Fruit fly (Drosophila melanogaster): ENCODE data around the gene CG13049.
A peak's percentile ranks its signal among the peaks of the same experiment; 100 is the strongest.

Gene CG13049

dm6 chr3L:16265000-16265399, 16.7 kb downstream of the CG13049 start, which contains the start of the genes CG13051 and CG13069:
Gene CG13051, minus strand, starts transcription at chr3L:16265100.
Gene CG13069, plus strand, starts transcription at chr3L:16265385.
- no peak for TF ChIP-seq CG8632 (GFP tag; optimal IDR thresholded peaks at IDR 0.05)

DNA sequence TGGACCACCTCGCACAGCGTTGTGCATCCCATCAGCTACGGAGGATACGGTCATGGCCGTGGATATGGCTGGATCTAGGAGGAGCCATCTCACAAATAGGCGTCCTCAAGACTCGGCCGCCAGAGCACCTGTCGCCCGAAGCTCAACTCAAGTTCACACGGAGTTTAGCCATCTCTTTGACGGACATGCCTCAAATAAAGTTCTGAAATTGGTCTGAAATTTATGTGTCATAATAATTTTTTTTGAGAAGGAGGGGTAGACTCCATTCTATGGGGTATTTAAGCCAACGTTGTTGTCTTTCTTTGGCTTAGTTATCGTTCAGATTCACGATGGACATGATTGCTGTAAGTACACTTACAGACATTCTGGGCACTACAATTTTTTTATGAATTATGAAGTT, 18.7 kb downstream of the CG13049 start, which contains the start of gene CG13070:
TSS of gene CG13070 (plus strand) at position 301 of the 400 bp plus-strand sequence.
- TF ChIP-seq fkh (GFP tag; optimal IDR thresholded peaks at IDR 0.05) = no peak
- no peak for TF ChIP-seq topi (GFP tag; optimal IDR thresholded peaks at IDR 0.05)
- TF ChIP-seq CG3032 (tag; optimal IDR thresholded peaks at IDR 0.05) = no peak

DNA sequence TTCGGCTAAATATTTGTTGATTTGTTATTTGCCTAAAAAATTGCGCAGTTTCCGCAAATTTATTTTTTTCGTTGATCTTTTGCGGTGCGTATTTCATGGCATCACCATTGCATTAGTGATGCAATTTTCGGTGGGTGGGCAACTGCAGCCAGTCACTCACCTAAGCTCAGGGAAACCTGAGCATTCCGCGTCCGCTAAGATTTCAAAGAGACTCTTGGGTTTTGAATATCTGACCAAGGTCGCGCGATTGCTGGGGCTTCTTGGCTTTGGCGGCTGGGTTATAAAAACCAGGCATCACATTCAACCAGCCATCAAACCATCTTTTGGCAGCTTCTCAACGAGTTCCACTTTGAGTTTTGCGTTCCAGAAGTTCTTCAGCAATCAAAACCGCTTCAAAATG, 19.3 kb downstream of the CG13049 start, which contains the start of gene CG13071:
TSS of gene CG13071 (plus strand) at position 301 of the 400 bp plus-strand sequence.
- TF ChIP-seq CG6163 (GFP tag; IDR thresholded peaks at IDR 0.05) = no peak
- TF ChIP-seq CG10631 (GFP tag; optimal IDR thresholded peaks at IDR 0.05) = no peak
- no peak for TF ChIP-seq CG34406 (GFP tag; optimal IDR thresholded peaks at IDR 0.05)
- TF ChIP-seq vri (GFP tag; optimal IDR thresholded peaks at IDR 0.05) = no peak
- no peak for TF ChIP-seq CG8632 (GFP tag; optimal IDR thresholded peaks at IDR 0.05)

DNA sequence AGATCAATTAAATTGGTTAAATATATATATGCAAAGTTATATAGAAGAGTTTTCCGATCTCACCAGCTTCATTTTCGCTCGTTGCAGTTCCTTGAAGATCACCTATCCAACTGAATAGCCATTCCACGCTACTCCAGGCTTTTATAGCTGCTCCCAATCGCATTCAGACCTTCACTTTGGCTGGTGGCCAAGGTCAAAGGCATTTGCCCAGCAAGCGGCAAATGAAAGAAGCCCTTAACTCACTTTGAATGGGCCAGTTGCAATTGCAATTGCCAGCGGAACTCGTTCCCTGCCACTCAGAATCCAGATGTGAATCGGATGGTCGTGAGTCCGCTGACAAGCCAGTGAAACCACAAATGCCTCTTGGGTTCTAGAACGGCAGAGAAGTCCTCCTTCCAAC, 20.2 kb downstream of the CG13049 start, which contains the start of gene CG34247:
TSS of gene CG34247 (minus strand) at position 101 of the 400 bp plus-strand sequence.
- TF ChIP-seq CG4318 (GFP tag; optimal IDR thresholded peaks at IDR 0.05) = no peak

dm6 chr3L:16259552-16259951, 22.2 kb downstream of the CG13049 start, which contains the start of gene CG13053:
Gene CG13053, minus strand, starts transcription at chr3L:16259722.
- TF ChIP-seq svp (GFP tag) = no peak
- TF ChIP-seq esn (GFP tag; optimal IDR thresholded peaks at IDR 0.05) = no peak
- peak; percentile 89 for TF ChIP-seq Eip78C (GFP tag)
- TF ChIP-seq CG31627 (GFP tag; optimal IDR thresholded peaks at IDR 0.05) = no peak
- TF ChIP-seq CG10631 (GFP tag; optimal IDR thresholded peaks at IDR 0.05) = peak; percentile 64
- no peak for TF ChIP-seq CG11294 (GFP tag; IDR thresholded peaks at IDR 0.05)
- peak; percentile 82 for TF ChIP-seq Ets96B (tag; optimal IDR thresholded peaks at IDR 0.05)
- TF ChIP-seq CG32006 (GFP tag; optimal IDR thresholded peaks at IDR 0.05) = no peak
- TF ChIP-seq Met (GFP tag; optimal IDR thresholded peaks at IDR 0.05) = no peak
- TF ChIP-seq CG11902 (GFP tag; optimal IDR thresholded peaks at IDR 0.05) = no peak
- peak; percentile 85 for TF ChIP-seq dsx (GFP tag; optimal IDR thresholded peaks at IDR 0.05; ENCODE audit: poor library complexity, severe bottlenecking)
- TF ChIP-seq lz (GFP tag; optimal IDR thresholded peaks at IDR 0.05) = no peak
- TF ChIP-seq Eip93F (GFP tag; optimal IDR thresholded peaks at IDR 0.05) = no peak
- peak; percentile 58 for TF ChIP-seq Eip75B (GFP tag; optimal IDR thresholded peaks at IDR 0.05)
- TF ChIP-seq Ets21C (GFP tag; optimal IDR thresholded peaks at IDR 0.05) = no peak
- peak; percentile 62 for TF ChIP-seq fd59A (GFP tag; optimal IDR thresholded peaks at IDR 0.05)
- peak; percentile 50 to 73 for TF ChIP-seq ss (GFP tag; optimal IDR thresholded peaks at IDR 0.05)
- TF ChIP-seq Sox102F (GFP tag; optimal IDR thresholded peaks at IDR 0.05) = no peak
- TF ChIP-seq Lpt (GFP tag; optimal IDR thresholded peaks at IDR 0.05) = no peak
- no peak for TF ChIP-seq eg (GFP tag; IDR thresholded peaks at IDR 0.05)
- no peak for TF ChIP-seq CG4318 (GFP tag; optimal IDR thresholded peaks at IDR 0.05)
- TF ChIP-seq Smox (GFP tag; optimal IDR thresholded peaks at IDR 0.05) = no peak
- TF ChIP-seq acj6 (GFP tag; optimal IDR thresholded peaks at IDR 0.05) = peak; percentile 23
- TF ChIP-seq topi (GFP tag; optimal IDR thresholded peaks at IDR 0.05) = no peak
- TF ChIP-seq Hr4 (GFP tag; optimal IDR thresholded peaks at IDR 0.05) = no peak
- no peak for TF ChIP-seq Hr39 (GFP tag; optimal IDR thresholded peaks at IDR 0.05)
- peak; percentile 67 for TF ChIP-seq CG10669 (GFP tag; optimal IDR thresholded peaks at IDR 0.05)
- TF ChIP-seq fkh (GFP tag; optimal IDR thresholded peaks at IDR 0.05) = no peak
- TF ChIP-seq CG16779 (tag; optimal IDR thresholded peaks at IDR 0.05) = peak; percentile 10
- no peak for TF ChIP-seq CG11762 (GFP tag; optimal IDR thresholded peaks at IDR 0.05; ENCODE audit: insufficient read depth)
- no peak for TF ChIP-seq Sox14 (GFP tag; optimal IDR thresholded peaks at IDR 0.05)
- TF ChIP-seq Hr38 (GFP tag; optimal IDR thresholded peaks at IDR 0.05) = no peak
- TF ChIP-seq pdm3 (GFP tag; optimal IDR thresholded peaks at IDR 0.05) = no peak
- no peak for TF ChIP-seq net (GFP tag; optimal IDR thresholded peaks at IDR 0.05)
- peak; percentile 77 for TF ChIP-seq CG6808 (GFP tag; optimal IDR thresholded peaks at IDR 0.05)
- peak; percentile 8 for TF ChIP-seq OdsH (GFP tag; optimal IDR thresholded peaks at IDR 0.05)
- no peak for TF ChIP-seq Blimp-1 (GFP tag; optimal IDR thresholded peaks at IDR 0.05)
- TF ChIP-seq CG6163 (GFP tag; IDR thresholded peaks at IDR 0.05) = peak; percentile 31; the same call in 1 of the 3 replicates
- peak in 1 of 2 experiments; percentile 25 for TF ChIP-seq salr (GFP tag; optimal IDR thresholded peaks at IDR 0.05)
